Fruit fly (Drosophila melanogaster): ENCODE results near the gene Tmem43.

The Tmem43 gene

DNA sequence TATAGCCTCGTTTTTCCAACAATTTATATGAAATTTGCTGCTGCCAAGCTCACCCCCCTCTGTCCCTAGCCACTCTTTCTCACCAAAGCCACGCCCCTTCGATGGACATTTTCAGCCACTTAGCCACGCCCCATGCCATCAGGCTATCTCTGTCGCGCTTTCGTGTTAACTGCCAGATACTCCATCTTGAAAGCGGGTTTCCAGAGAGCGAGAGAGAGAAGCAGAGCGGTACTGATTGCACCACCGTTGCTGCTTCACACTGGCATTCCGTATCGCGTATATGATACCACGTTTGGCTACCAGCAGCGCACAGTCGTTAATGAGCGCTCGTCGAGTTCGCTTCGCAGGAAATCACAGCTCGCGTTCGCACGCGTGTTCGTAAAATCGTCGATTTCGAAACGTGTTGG, 33.0 kb upstream of the Tmem43 start, which contains the start of gene exex (continued):
- TF ChIP-seq Doc2 (GFP tag; IDR thresholded peaks at IDR 0.05) (no peak), CG17829 (tag; optimal IDR thresholded peaks at IDR 0.05) (peak; percentile 28), CG18476 (GFP tag; optimal IDR thresholded peaks at IDR 0.05) (no peak), tna (GFP tag; IDR thresholded peaks at IDR 0.05; ENCODE audit: partially characterized antibody) (no peak), tx (GFP tag; optimal IDR thresholded peaks at IDR 0.05) (no peak), NC2α (GFP tag; optimal IDR thresholded peaks at IDR 0.05) (no peak), CG12659 (GFP tag; optimal IDR thresholded peaks at IDR 0.05) (no peak), CG14667 (GFP tag; IDR thresholded peaks at IDR 0.05) (no peak), odd (GFP tag; optimal IDR thresholded peaks at IDR 0.05) (no peak), onecut (GFP tag; IDR thresholded peaks at IDR 0.05) (no peak), CG2202 (tag; optimal IDR thresholded peaks at IDR 0.05) (no peak), B-H1 (GFP tag; IDR thresholded peaks at IDR 0.05) (no peak), Sox100B (GFP tag; optimal IDR thresholded peaks at IDR 0.05) (no peak), CG34376 (GFP tag; optimal IDR thresholded peaks at IDR 0.05) (peak; percentile 30), tup (GFP tag; optimal IDR thresholded peaks at IDR 0.05) (no peak), Hr39 (optimal IDR thresholded peaks at IDR 0.05) (no peak), CG31224 (GFP tag; IDR thresholded peaks at IDR 0.05) (no peak), chn (GFP tag; optimal IDR thresholded peaks at IDR 0.05) (no peak), her (GFP tag; optimal IDR thresholded peaks at IDR 0.05) (no peak), Side (GFP tag; optimal IDR thresholded peaks at IDR 0.05) (no peak), Ptx1 (GFP tag; IDR thresholded peaks at IDR 0.05) (no peak), Jarid2 (GFP tag; optimal IDR thresholded peaks at IDR 0.05) (peak; percentile 84), twi (tag; optimal IDR thresholded peaks at IDR 0.05) (no peak), Bteb2 (GFP tag; optimal IDR thresholded peaks at IDR 0.05) (no peak), CG9609 (GFP tag; optimal IDR thresholded peaks at IDR 0.05) (no peak), bsh (GFP tag; optimal IDR thresholded peaks at IDR 0.05) (no peak), h (optimal IDR thresholded peaks at IDR 0.05) (no peak), CG33557 (GFP tag; optimal IDR thresholded peaks at IDR 0.05) (no peak), kah (GFP tag; optimal IDR thresholded peaks at IDR 0.05) (no peak), CG14710 (tag; optimal IDR thresholded peaks at IDR 0.05) (no peak), CG12391 (tag; optimal IDR thresholded peaks at IDR 0.05) (no peak), bcd (GFP tag; optimal IDR thresholded peaks at IDR 0.05) (no peak), CG1529 (GFP tag; optimal IDR thresholded peaks at IDR 0.05) (no peak), CG8290 (GFP tag; optimal IDR thresholded peaks at IDR 0.05) (no peak), CG8290 (tag; optimal IDR thresholded peaks at IDR 0.05) (peak in 1 of 2 experiments; percentile 31), hth (optimal IDR thresholded peaks at IDR 0.05) (no peak), CG11093 (GFP tag; IDR thresholded peaks at IDR 0.05) (no peak), ash1 (GFP tag; optimal IDR thresholded peaks at IDR 0.05) (peak; percentile 83), corto (GFP tag; optimal IDR thresholded peaks at IDR 0.05) (no peak), sens-2 (GFP tag; IDR thresholded peaks at IDR 0.05) (no peak), CG3163 (GFP tag; optimal IDR thresholded peaks at IDR 0.05) (no peak), p53 (GFP tag; optimal IDR thresholded peaks at IDR 0.05) (no peak), wek (GFP tag; optimal IDR thresholded peaks at IDR 0.05) (no peak), caup (GFP tag; optimal IDR thresholded peaks at IDR 0.05; ENCODE audit: severe bottlenecking) (peak; percentile 31), CG2120 (GFP tag; optimal IDR thresholded peaks at IDR 0.05) (no peak), CG10462 (GFP tag; optimal IDR thresholded peaks at IDR 0.05) (no peak), CG17359 (tag; optimal IDR thresholded peaks at IDR 0.05) (no peak), en (GFP tag; optimal IDR thresholded peaks at IDR 0.05) (no peak), CG7271 (tag; optimal IDR thresholded peaks at IDR 0.05) (no peak), CG14014 (GFP tag; IDR thresholded peaks at IDR 0.05) (no peak), vnd (GFP tag; IDR thresholded peaks at IDR 0.05; ENCODE audit: partially characterized antibody) (no peak), Atf-2 (GFP tag; optimal IDR thresholded peaks at IDR 0.05) (no peak), CG10654 (GFP tag; optimal IDR thresholded peaks at IDR 0.05) (no peak)
